Fruit fly (Drosophila melanogaster) whole organism, embryonic: Measurements from ENCODE around the gene stwl.

Experiments
- B-H1 ChIP-seq: fragments of 200-800 bp; sonication (Bioruptor generic); IDR thresholded peaks from 3 replicates; pipeline ENCODE4 v1.3.6; 2022; ENCODE audit warnings: missing biosample characterization, missing genetic modification characterization
- B-H2 ChIP-seq: fragments of 200-800 bp; sonication (Bioruptor generic); optimal IDR thresholded peaks from 2 replicates; lab custom pipeline; 2018; ENCODE audit warnings: missing biosample characterization, mild to moderate bottlenecking, missing genetic modification characterization
- Bteb2 ChIP-seq: fragments of 200-800 bp; sonication (Bioruptor generic); optimal IDR thresholded peaks from 2 replicates; lab custom pipeline; 2016; ENCODE audit warnings: missing biosample characterization, missing genetic modification characterization
- C15 ChIP-seq: fragments of 200-800 bp; sonication (Bioruptor generic); IDR thresholded peaks from 3 replicates; pipeline ENCODE4 v1.3.6; 2022; ENCODE audit warnings: missing biosample characterization, missing genetic modification characterization
- CG10267 ChIP-seq: fragments of 200-800 bp; sonication (Bioruptor generic); optimal IDR thresholded peaks from 2 replicates; lab custom pipeline; 2018; ENCODE audit warnings: missing biosample characterization, mild to moderate bottlenecking, missing genetic modification characterization, moderate library complexity
- CG11456 ChIP-seq: fragments of 200-800 bp; sonication (Bioruptor generic); IDR thresholded peaks from 3 replicates; pipeline ENCODE4 v1.3.6; 2022; ENCODE audit warnings: missing biosample characterization, missing genetic modification characterization
- CG13287 ChIP-seq: fragments of 200-800 bp; sonication (Bioruptor generic); IDR thresholded peaks from 2 replicates; pipeline ENCODE4 v1.3.6; 2022; ENCODE audit warnings: missing biosample characterization, missing genetic modification characterization; ENCODE audit not compliant: partially characterized antibody
- CG13424 ChIP-seq: fragments of 200-800 bp; sonication (Bioruptor generic); optimal IDR thresholded peaks from 2 replicates; lab custom pipeline; 2019; ENCODE audit warnings: missing biosample characterization, mild to moderate bottlenecking, missing genetic modification characterization, moderate library complexity
- CG13894 ChIP-seq: fragments of 200-800 bp; sonication (Bioruptor generic); optimal IDR thresholded peaks from 3 replicates; lab custom pipeline; 2018; ENCODE audit warnings: missing biosample characterization, mild to moderate bottlenecking, missing genetic modification characterization, moderate library complexity
- CG1647 ChIP-seq: fragments of 200-800 bp; sonication (Bioruptor generic); optimal IDR thresholded peaks from 3 replicates; lab custom pipeline; 2016; ENCODE audit warnings: missing biosample characterization, missing genetic modification characterization
- CG17328 ChIP-seq: fragments of 200-800 bp; sonication (Bioruptor generic); IDR thresholded peaks from 2 replicates; pipeline ENCODE4 v1.3.6; 2022; ENCODE audit warnings: missing biosample characterization, missing genetic modification characterization
- CG2199 ChIP-seq: fragments of 200-800 bp; sonication (Bioruptor generic); IDR thresholded peaks from 3 replicates; pipeline ENCODE4 v1.3.6; 2022; ENCODE audit warnings: missing biosample characterization, missing genetic modification characterization
- CG2712 ChIP-seq: fragments of 200-800 bp; optimal IDR thresholded peaks from 3 replicates; lab custom pipeline; 2019; ENCODE audit warnings: missing biosample characterization, mild to moderate bottlenecking, missing genetic modification characterization, moderate library complexity
- CG42726 ChIP-seq: fragments of 200-800 bp; sonication (Bioruptor generic); IDR thresholded peaks from 2 replicates; pipeline ENCODE4 v1.3.6; 2022; ENCODE audit warnings: missing biosample characterization, missing genetic modification characterization; ENCODE audit not compliant: partially characterized antibody
- CG6683 ChIP-seq: fragments of 200-800 bp; sonication (Bioruptor generic); optimal IDR thresholded peaks from 2 replicates; lab custom pipeline; 2017; ENCODE audit warnings: missing biosample characterization, mild to moderate bottlenecking, missing genetic modification characterization, missing genetic modification reagents
- CG6791 ChIP-seq: fragments of 200-800 bp; sonication (Bioruptor generic); IDR thresholded peaks from 3 replicates; pipeline ENCODE4 v1.3.6; 2022; ENCODE audit warnings: missing biosample characterization, missing genetic modification characterization; ENCODE audit not compliant: partially characterized antibody
- Deaf1 ChIP-seq: fragments of 200-800 bp; optimal IDR thresholded peaks from 3 replicates; lab custom pipeline; 2019; ENCODE audit warnings: missing biosample characterization, mild to moderate bottlenecking, missing genetic modification characterization, moderate library complexity
- Doc3 ChIP-seq: fragments of 200-800 bp; sonication (Bioruptor generic); IDR thresholded peaks from 3 replicates; pipeline ENCODE4 v1.3.6; 2022; ENCODE audit warnings: missing biosample characterization, missing genetic modification characterization; ENCODE audit not compliant: partially characterized antibody
- ERR ChIP-seq: fragments of 200-800 bp; sonication (Bioruptor generic); optimal IDR thresholded peaks from 2 replicates; lab custom pipeline; 2016; ENCODE audit warnings: missing biosample characterization, missing genetic modification characterization
- Fer1 ChIP-seq: fragments of 200-800 bp; sonication (Bioruptor generic); optimal IDR thresholded peaks from 2 replicates; lab custom pipeline; 2017; ENCODE audit warnings: missing biosample characterization, mild to moderate bottlenecking, missing genetic modification characterization
- Mes4 ChIP-seq: fragments of 200-800 bp; sonication (Bioruptor generic); optimal IDR thresholded peaks from 2 replicates; lab custom pipeline; 2016; ENCODE audit warnings: missing biosample characterization, missing genetic modification characterization
- Mrtf ChIP-seq: fragments of 200-800 bp; sonication (Bioruptor generic); IDR thresholded peaks from 3 replicates; pipeline ENCODE4 v1.3.6; 2022; ENCODE audit warnings: missing biosample characterization, missing genetic modification characterization
- Nf-YA ChIP-seq: fragments of 200-800 bp; sonication (Bioruptor generic); IDR thresholded peaks from 2 replicates; pipeline ENCODE4 v1.3.6; 2022; ENCODE audit warnings: missing biosample characterization, missing genetic modification characterization
- Ssrp ChIP-seq: fragments of 200-800 bp; sonication (Bioruptor generic); optimal IDR thresholded peaks from 2 replicates; lab custom pipeline; 2018; ENCODE audit warnings: missing biosample characterization, mild to moderate bottlenecking, missing genetic modification characterization, moderate library complexity
- ac ChIP-seq: fragments of 200-800 bp; sonication (Bioruptor generic); optimal IDR thresholded peaks from 3 replicates; lab custom pipeline; 2017; ENCODE audit warnings: missing biosample characterization, mild to moderate bottlenecking, missing genetic modification characterization
- ara ChIP-seq: fragments of 200-800 bp; sonication (Bioruptor generic); IDR thresholded peaks from 2 replicates; pipeline ENCODE4 v1.3.6; 2022; ENCODE audit warnings: missing biosample characterization, missing genetic modification characterization
- btn ChIP-seq: fragments of 200-800 bp; sonication (Bioruptor generic); optimal IDR thresholded peaks from 2 replicates; lab custom pipeline; 2016; ENCODE audit warnings: missing biosample characterization, missing genetic modification characterization
- exex ChIP-seq: fragments of 200-800 bp; sonication (Bioruptor generic); optimal IDR thresholded peaks from 4 replicates; lab custom pipeline; 2018; ENCODE audit warnings: missing biosample characterization, mild to moderate bottlenecking, missing genetic modification characterization, moderate library complexity
- ftz-f1 ChIP-seq: fragments of 200-800 bp; sonication (Bioruptor generic); optimal IDR thresholded peaks from 2 replicates; lab custom pipeline; 2016; ENCODE audit warnings: missing biosample characterization, missing genetic modification characterization
- gcm ChIP-seq: fragments of 200-800 bp; sonication (Bioruptor generic); optimal IDR thresholded peaks from 2 replicates; lab custom pipeline; 2019; ENCODE audit warnings: missing biosample characterization, mild to moderate bottlenecking, missing genetic modification characterization, moderate library complexity
- gcm2 ChIP-seq: fragments of 200-800 bp; sonication (Bioruptor generic); optimal IDR thresholded peaks from 2 replicates; lab custom pipeline; 2016; ENCODE audit warnings: missing biosample characterization, missing genetic modification characterization
- ham ChIP-seq: fragments of 200-800 bp; sonication (Bioruptor generic); IDR thresholded peaks from 2 replicates; pipeline ENCODE4 v1.3.6; 2022; ENCODE audit warnings: missing biosample characterization, missing genetic modification characterization
- hbn ChIP-seq: fragments of 200-800 bp; sonication (Bioruptor generic); IDR thresholded peaks from 2 replicates; pipeline ENCODE4 v1.3.6; 2022; ENCODE audit warnings: missing biosample characterization, missing genetic modification characterization; ENCODE audit not compliant: partially characterized antibody
- ind ChIP-seq: fragments of 200-800 bp; sonication (Bioruptor generic); optimal IDR thresholded peaks from 3 replicates; lab custom pipeline; 2016; ENCODE audit warnings: missing biosample characterization, missing genetic modification characterization
- lilli ChIP-seq: fragments of 200-800 bp; sonication (Bioruptor generic); optimal IDR thresholded peaks from 3 replicates; lab custom pipeline; 2016; ENCODE audit warnings: missing biosample characterization, missing genetic modification characterization
- onecut ChIP-seq: fragments of 200-800 bp; sonication (Bioruptor generic); IDR thresholded peaks from 2 replicates; pipeline ENCODE4 v1.3.6; 2022; ENCODE audit warnings: missing biosample characterization, missing genetic modification characterization
- p53 ChIP-seq: fragments of 200-800 bp; sonication (Bioruptor generic); optimal IDR thresholded peaks from 2 replicates; lab custom pipeline; 2016; ENCODE audit warnings: missing biosample characterization, missing genetic modification characterization
- phol ChIP-seq: fragments of 200-800 bp; sonication (Bioruptor generic); optimal IDR thresholded peaks from 3 replicates; lab custom pipeline; 2018; ENCODE audit warnings: missing biosample characterization, mild to moderate bottlenecking, missing genetic modification characterization, moderate library complexity
- psq ChIP-seq: fragments of 200-800 bp; sonication (Bioruptor generic); optimal IDR thresholded peaks from 2 replicates; lab custom pipeline; 2017; ENCODE audit warnings: missing biosample characterization, missing genetic modification characterization
- rib ChIP-seq: fragments of 200-800 bp; sonication (Bioruptor generic); IDR thresholded peaks from 2 replicates; pipeline ENCODE4 v1.3.6; 2022; ENCODE audit warnings: missing biosample characterization, missing genetic modification characterization
- slou ChIP-seq: fragments of 200-800 bp; sonication (Bioruptor generic); optimal IDR thresholded peaks from 3 replicates; lab custom pipeline; 2016; ENCODE audit warnings: missing biosample characterization, missing genetic modification characterization
- sna ChIP-seq: fragments of 200-800 bp; sonication (Bioruptor generic); IDR thresholded peaks from 2 replicates; pipeline ENCODE4 v1.3.6; 2022; ENCODE audit warnings: missing biosample characterization, missing genetic modification characterization; ENCODE audit not compliant: partially characterized antibody
- tll ChIP-seq, 2 experiments: fragments of 200-800 bp in 1 of 2; fragments of >200 bp in 1 of 2; sonication (Bioruptor generic) in 1 of 2; optimal IDR thresholded peaks; 2 replicates each; lab custom pipeline; 2017 to 2019; ENCODE audit warnings: missing biosample characterization in 2 of 2, missing genetic modification characterization in 2 of 2, mild to moderate bottlenecking in 1 of 2, moderate library complexity in 1 of 2
- unc-4 ChIP-seq: fragments of 200-800 bp; sonication (Bioruptor generic); IDR thresholded peaks from 2 replicates; pipeline ENCODE4 v1.3.6; 2022; ENCODE audit warnings: missing biosample characterization, missing genetic modification characterization; ENCODE audit not compliant: partially characterized antibody
- usp ChIP-seq: fragments of >200 bp; optimal IDR thresholded peaks from 2 replicates; lab custom pipeline; 2017; ENCODE audit warnings: missing biosample characterization, missing genetic modification characterization
- vnd ChIP-seq: fragments of 200-800 bp; sonication (Bioruptor generic); IDR thresholded peaks from 3 replicates; pipeline ENCODE4 v1.3.6; 2022; ENCODE audit warnings: missing biosample characterization, missing genetic modification characterization; ENCODE audit not compliant: partially characterized antibody
- z ChIP-seq: fragments of 200-800 bp; sonication (Bioruptor generic); IDR thresholded peaks from 3 replicates; pipeline ENCODE4 v1.3.6; 2022; ENCODE audit warnings: missing biosample characterization, missing genetic modification characterization
- zfh1 ChIP-seq: fragments of 200-800 bp; sonication (Bioruptor generic); IDR thresholded peaks from 3 replicates; pipeline ENCODE4 v1.3.6; 2022; ENCODE audit warnings: missing biosample characterization, missing genetic modification characterization
- zfh2 ChIP-seq: fragments of 200-800 bp; sonication (Bioruptor generic); optimal IDR thresholded peaks from 2 replicates; lab custom pipeline; 2016; ENCODE audit warnings: missing biosample characterization, missing genetic modification characterization

The stwl gene

dm6 chr3L:14409419-14410145 lies at the start of gene stwl (continued):
- peak; percentile 25 for TF ChIP-seq CG13424 (tag; lab: Kevin White, UChicago)
- TF ChIP-seq ham (GFP tag; lab: Robert Waterston, UW), result no peak
- TF ChIP-seq sna (GFP tag; lab: Robert Waterston, UW), result peak; percentile 74
- peak; percentile 90 for TF ChIP-seq CG6791 (GFP tag; lab: Robert Waterston, UW)
- peak; percentile 30 for TF ChIP-seq Bteb2
- TF ChIP-seq zfh2 (GFP tag; lab: Kevin White, UChicago), result peak; percentile 59
- no peak for TF ChIP-seq exex
- TF ChIP-seq CG13894, result peak; percentile 50
- no peak for TF ChIP-seq p53 (GFP tag; lab: Kevin White, UChicago)
- peak; percentile 70 for TF ChIP-seq vnd (GFP tag; lab: Robert Waterston, UW)
- no peak for TF ChIP-seq ftz-f1 (GFP tag; lab: Kevin White, UChicago)
- TF ChIP-seq ERR (GFP tag; lab: Kevin White, UChicago), result peak; percentile 1
- peak; percentile 56 for TF ChIP-seq Fer1 (GFP tag; lab: Kevin White, UChicago)
- no peak for TF ChIP-seq Nf-YA
- peak; percentile 86 for TF ChIP-seq onecut (GFP tag; lab: Robert Waterston, UW)
- TF ChIP-seq CG10267 (tag; lab: Kevin White, UChicago), result peak; percentile 90
- TF ChIP-seq B-H2 (GFP tag; lab: Kevin White, UChicago), result peak; percentile 21
- 0 out of 3 replicates have a peak, but pooled peaks have one; percentile 16 for TF ChIP-seq C15 (GFP tag; lab: Robert Waterston, UW)
- TF ChIP-seq Mrtf (GFP tag; lab: Robert Waterston, UW), result peak; percentile 63; the same call in 2 of the 3 replicates
- no peak for TF ChIP-seq gcm
- no peak for TF ChIP-seq tll (GFP tag; optimal IDR thresholded peaks at IDR 0.05; lab: Kevin White, UChicago)
- TF ChIP-seq Mes4 (GFP tag; lab: Kevin White, UChicago), result no peak
- TF ChIP-seq slou (GFP tag; lab: Kevin White, UChicago), result no peak
- TF ChIP-seq ind (GFP tag; lab: Kevin White, UChicago), result peak; percentile 77
- TF ChIP-seq CG42726, result peak; percentile 87
- peak; percentile 31; the same call in 1 of the 3 replicates for TF ChIP-seq z
- peak; percentile 63 for TF ChIP-seq lilli
- peak; percentile 46 for TF ChIP-seq CG17328
- TF ChIP-seq CG6683 (GFP tag; lab: Kevin White, UChicago), result no peak
- peak; percentile 68; the same call in 2 of the 3 replicates for TF ChIP-seq zfh1
- TF ChIP-seq phol (tag; lab: Kevin White, UChicago), result peak; percentile 61
- peak; percentile 78 for TF ChIP-seq CG11456 (GFP tag; lab: Robert Waterston, UW)
- TF ChIP-seq btn (GFP tag; lab: Kevin White, UChicago), result no peak
- 0 out of 2 replicates have a peak, but pooled peaks have one; percentile 8 for TF ChIP-seq ara
- peak; percentile 13 for TF ChIP-seq CG1647 (GFP tag; lab: Kevin White, UChicago)
- TF ChIP-seq CG13287 (GFP tag; lab: Robert Waterston, UW), result peak; percentile 83
- peak; percentile 55 for TF ChIP-seq Doc3 (GFP tag; lab: Robert Waterston, UW)
- peak; percentile 14 for TF ChIP-seq psq (GFP tag; lab: Kevin White, UChicago)
- peak; percentile 77 for TF ChIP-seq Deaf1
- no peak for TF ChIP-seq usp (GFP tag; lab: Kevin White, UChicago)
- TF ChIP-seq CG2712 (tag; lab: Kevin White, UChicago), result peak; percentile 8
- no peak for TF ChIP-seq gcm2 (GFP tag; lab: Kevin White, UChicago)
- TF ChIP-seq Ssrp (tag; lab: Kevin White, UChicago), result no peak
- no peak for TF ChIP-seq rib
- no peak for TF ChIP-seq ac (GFP tag; lab: Kevin White, UChicago)
- peak; percentile 81 for TF ChIP-seq hbn
- peak; percentile 72 for TF ChIP-seq unc-4 (GFP tag; lab: Robert Waterston, UW)
- peak; percentile 86; the same call in 2 of the 3 replicates for TF ChIP-seq CG2199 (GFP tag; lab: Robert Waterston, UW)
- TF ChIP-seq B-H1, result no peak
